Worm (Caenorhabditis elegans): ENCODE measurements around the gene H28G03.3.

H28G03.3 gene

DNA sequence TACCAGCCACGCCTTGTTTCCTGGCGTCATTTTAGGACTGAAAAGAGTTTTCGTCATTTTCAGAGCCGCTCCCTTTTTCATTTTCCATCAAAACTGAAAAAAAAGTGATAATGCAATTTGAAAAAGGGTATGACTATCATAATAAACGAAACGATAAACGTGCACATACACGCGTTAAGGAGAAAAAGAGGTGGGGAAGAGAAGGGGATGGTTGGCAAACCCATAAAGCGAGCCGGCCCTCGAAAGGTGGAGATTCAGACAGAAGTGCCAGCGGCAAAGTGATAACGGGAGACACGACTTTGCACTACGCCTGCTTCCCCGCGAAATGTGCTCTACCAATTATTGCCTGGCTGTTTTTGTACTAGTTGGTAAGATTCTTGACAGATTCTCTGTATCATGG is 26.6 kb upstream of the H28G03.3 start, which contains the start of gene nspg-14:
nspg-14 (plus strand) TSS at position 250 of the 400 bp plus-strand sequence.
- TF ChIP-seq jun-1 (tag; optimal IDR thresholded peaks at IDR 0.05) (no peak), ztf-11 (tag; optimal IDR thresholded peaks at IDR 0.05) (no peak), hmg-1.1 (GFP tag; IDR thresholded peaks at IDR 0.05) (no peak), D1046.2 (GFP tag; IDR thresholded peaks at IDR 0.05) (no peak), madf-5 (GFP tag; IDR thresholded peaks at IDR 0.05) (no peak), ama-1 (optimal IDR thresholded peaks at IDR 0.05) (no peak), zfp-2 (tag; optimal IDR thresholded peaks at IDR 0.05) (no peak), ceh-82 (tag; optimal IDR thresholded peaks at IDR 0.05) (no peak), ztf-7 (tag; optimal IDR thresholded peaks at IDR 0.05) (no peak), lim-7 (GFP tag; IDR thresholded peaks at IDR 0.05) (no peak), lin-39 (tag; optimal IDR thresholded peaks at IDR 0.05) (no peak), unc-39 (tag; optimal IDR thresholded peaks at IDR 0.05) (no peak), dmd-6 (GFP tag; IDR thresholded peaks at IDR 0.05) (peak; percentile 74), hif-1 (tag; optimal IDR thresholded peaks at IDR 0.05) (no peak), tra-1 (GFP tag; IDR thresholded peaks at IDR 0.05) (0 out of 2 replicates have a peak, but pooled peaks have one; percentile 12), daf-8 (GFP tag; IDR thresholded peaks at IDR 0.05) (no peak), aly-2 (tag; optimal IDR thresholded peaks at IDR 0.05) (no peak), ceh-62 (tag; optimal IDR thresholded peaks at IDR 0.05) (no peak), madf-9 (GFP tag; conservative IDR thresholded peaks at IDR 0.05) (no peak), nhr-102 (tag; optimal IDR thresholded peaks at IDR 0.05) (no peak), mdt-29 (GFP tag; IDR thresholded peaks at IDR 0.05) (no peak), Y48G9A.11 (GFP tag; IDR thresholded peaks at IDR 0.05) (no peak), lin-15B (tag; optimal IDR thresholded peaks at IDR 0.05) (no peak), ceh-32 (tag; optimal IDR thresholded peaks at IDR 0.05; ENCODE audit: poor library complexity) (no peak), arid-1 (GFP tag; conservative IDR thresholded peaks at IDR 0.05) (no peak), snpc-1.2 (GFP tag; IDR thresholded peaks at IDR 0.05) (no peak), hlh-30 (tag; optimal IDR thresholded peaks at IDR 0.05; ENCODE audit: insufficient read depth) (peak; percentile 2), spr-1 (tag; optimal IDR thresholded peaks at IDR 0.05) (peak; percentile 31), nhr-11 (tag; optimal IDR thresholded peaks at IDR 0.05) (no peak), nhr-42 (GFP tag; IDR thresholded peaks at IDR 0.05) (no peak), F37D6.2 (tag; optimal IDR thresholded peaks at IDR 0.05) (no peak), mep-1 (tag; optimal IDR thresholded peaks at IDR 0.05) (peak; percentile 20), mxl-3 (GFP tag; optimal IDR thresholded peaks at IDR 0.05) (peak; percentile 36), F44E2.7 (GFP tag; IDR thresholded peaks at IDR 0.05) (no peak), daf-12 (tag; optimal IDR thresholded peaks at IDR 0.05) (no peak), mdl-1 (tag; optimal IDR thresholded peaks at IDR 0.05) (peak in 1 of 2 experiments; percentile 21), nhr-111 (GFP tag; optimal IDR thresholded peaks at IDR 0.05) (no peak), lin-1 (GFP tag; IDR thresholded peaks at IDR 0.05) (peak; percentile 69; the same call in 1 of the 2 replicates), ces-1 (GFP tag; optimal IDR thresholded peaks at IDR 0.05) (no peak), F49E8.2 (tag; optimal IDR thresholded peaks at IDR 0.05; ENCODE audit: borderline replicate concordance) (no peak), zag-1 (tag; optimal IDR thresholded peaks at IDR 0.05) (no peak), nhr-25 (tag; optimal IDR thresholded peaks at IDR 0.05; ENCODE audit: borderline replicate concordance, insufficient read depth) (no peak), hlh-11 (tag; optimal IDR thresholded peaks at IDR 0.05) (peak; percentile 75), snpc-4 (tag; optimal IDR thresholded peaks at IDR 0.05) (no peak), mes-2 (tag; optimal IDR thresholded peaks at IDR 0.05; ENCODE audit: poor library complexity, severe bottlenecking) (peak; percentile 41), ctbp-1 (GFP tag; IDR thresholded peaks at IDR 0.05) (no peak), egl-43 (GFP tag; IDR thresholded peaks at IDR 0.05) (no peak), set-16 (GFP tag; IDR thresholded peaks at IDR 0.05) (no peak), zfp-3 (GFP tag; conservative IDR thresholded peaks at IDR 0.05) (no peak), daf-19 (GFP tag; conservative IDR thresholded peaks at IDR 0.05) (no peak), dve-1 (tag; optimal IDR thresholded peaks at IDR 0.05; ENCODE audit: insufficient read depth) (peak; percentile 33), pqm-1 (tag; optimal IDR thresholded peaks at IDR 0.05) (peak; percentile 83)

Measured in whole organism, L4 larva.